Worm (Caenorhabditis elegans) whole organism, L3 larva: ENCODE data around the gene idhb-1.

ENCODE experiments used
- R02D3.7 ChIP-seq: fragments of 150-350 bp; optimal IDR thresholded peaks from 2 replicates; lab custom pipeline; 2014; ENCODE audit warnings: missing biosample characterization, missing genetic modification characterization
- ZK546.5 ChIP-seq: sonication (generic microtip); optimal IDR thresholded peaks from 2 replicates; lab custom pipeline; 2017; ENCODE audit warnings: missing biosample characterization, missing genetic modification characterization
- aly-2 ChIP-seq: fragments of 150-350 bp; optimal IDR thresholded peaks from 2 replicates; lab custom pipeline; 2014; ENCODE audit warnings: missing biosample characterization, missing genetic modification characterization
- ama-1 ChIP-seq: fragments of 150-350 bp; optimal IDR thresholded peaks from 2 replicates; lab custom pipeline; 2018
- ceh-16 ChIP-seq: sonication (generic microtip); optimal IDR thresholded peaks from 2 replicates; lab custom pipeline; 2017; ENCODE audit warnings: missing biosample characterization, missing genetic modification characterization
- ceh-28 ChIP-seq: fragments of 150-350 bp; optimal IDR thresholded peaks from 2 replicates; lab custom pipeline; 2014; ENCODE audit warnings: missing biosample characterization, missing genetic modification reagents, missing genetic modification characterization
- ceh-82 ChIP-seq: fragments of 150-350 bp; optimal IDR thresholded peaks from 2 replicates; lab custom pipeline; 2014; ENCODE audit warnings: missing biosample characterization, missing genetic modification characterization
- ceh-9 ChIP-seq: sonication (generic microtip); optimal IDR thresholded peaks from 2 replicates; lab custom pipeline; 2018; ENCODE audit warnings: missing biosample characterization, missing genetic modification characterization
- egl-27 ChIP-seq: sonication (generic microtip); optimal IDR thresholded peaks from 4 replicates; lab custom pipeline; 2017; ENCODE audit warnings: missing biosample characterization, missing genetic modification reagents, missing genetic modification characterization
- elt-1 ChIP-seq: fragments of 150-350 bp; optimal IDR thresholded peaks from 2 replicates; lab custom pipeline; 2014; ENCODE audit warnings: missing biosample characterization, missing genetic modification characterization
- elt-2 ChIP-seq: sonication (generic microtip); optimal IDR thresholded peaks from 2 replicates; lab custom pipeline; 2016; ENCODE audit warnings: missing genetic modification reagents, mild to moderate bottlenecking, missing genetic modification characterization, missing compliant biosample characterization
- eor-1 ChIP-seq, 2 experiments: fragments of 150-350 bp; optimal IDR thresholded peaks; 2 replicates each; lab custom pipeline; 2014 to 2018; ENCODE audit warnings: missing biosample characterization in 2 of 2, missing genetic modification characterization in 2 of 2
- fkh-10 ChIP-seq: sonication (generic microtip); optimal IDR thresholded peaks from 2 replicates; lab custom pipeline; 2017; ENCODE audit warnings: missing biosample characterization, missing genetic modification reagents, missing genetic modification characterization
- fkh-2 ChIP-seq: fragments of 150-350 bp; optimal IDR thresholded peaks from 2 replicates; lab custom pipeline; 2014; ENCODE audit warnings: missing biosample characterization, missing genetic modification reagents, missing genetic modification characterization
- fos-1 ChIP-seq: fragments of 150-350 bp; optimal IDR thresholded peaks from 2 replicates; lab custom pipeline; 2014; ENCODE audit warnings: missing biosample characterization, missing genetic modification characterization
- hmg-11 ChIP-seq: sonication (generic microtip); optimal IDR thresholded peaks from 2 replicates; lab custom pipeline; 2016; ENCODE audit warnings: missing genetic modification characterization, missing compliant biosample characterization
- jun-1 ChIP-seq: fragments of 150-350 bp; optimal IDR thresholded peaks from 2 replicates; lab custom pipeline; 2014; ENCODE audit warnings: missing biosample characterization, missing genetic modification reagents, missing genetic modification characterization
- lin-15B ChIP-seq: fragments of 150-350 bp; optimal IDR thresholded peaks from 2 replicates; lab custom pipeline; 2014; ENCODE audit warnings: missing biosample characterization, missing genetic modification characterization
- lin-39 ChIP-seq: fragments of 150-350 bp; optimal IDR thresholded peaks from 2 replicates; lab custom pipeline; 2018; ENCODE audit warnings: missing biosample characterization, missing genetic modification reagents, missing genetic modification characterization
- lsy-12 ChIP-seq: sonication (generic microtip); optimal IDR thresholded peaks from 2 replicates; lab custom pipeline; 2016; ENCODE audit warnings: mild to moderate bottlenecking, missing genetic modification characterization, missing compliant biosample characterization
- mdl-1 ChIP-seq: fragments of 150-350 bp; optimal IDR thresholded peaks from 2 replicates; lab custom pipeline; 2014; ENCODE audit warnings: missing biosample characterization, missing genetic modification characterization
- mml-1 ChIP-seq: fragments of 150-350 bp; sonication (generic microtip); optimal IDR thresholded peaks from 3 replicates; lab custom pipeline; 2014; ENCODE audit warnings: missing biosample characterization, missing genetic modification characterization
- nhr-12 ChIP-seq: fragments of 150-350 bp; optimal IDR thresholded peaks from 2 replicates; lab custom pipeline; 2014; ENCODE audit warnings: missing biosample characterization, missing genetic modification characterization
- nhr-23 ChIP-seq: fragments of 150-350 bp; optimal IDR thresholded peaks from 2 replicates; lab custom pipeline; 2014; ENCODE audit warnings: missing biosample characterization, missing genetic modification reagents, missing genetic modification characterization
- nhr-237 ChIP-seq: fragments of 150-350 bp; optimal IDR thresholded peaks from 2 replicates; lab custom pipeline; 2014; ENCODE audit warnings: missing biosample characterization, missing genetic modification characterization
- nhr-28 ChIP-seq: fragments of 150-350 bp; optimal IDR thresholded peaks from 2 replicates; lab custom pipeline; 2014; ENCODE audit warnings: missing biosample characterization, missing genetic modification characterization
- nhr-43 ChIP-seq: sonication (generic microtip); optimal IDR thresholded peaks from 2 replicates; lab custom pipeline; 2016; ENCODE audit warnings: mild to moderate bottlenecking, missing genetic modification characterization, missing compliant biosample characterization; ENCODE audit not compliant: poor library complexity, severe bottlenecking
- nhr-67 ChIP-seq: fragments of 150-350 bp; optimal IDR thresholded peaks from 2 replicates; lab custom pipeline; 2014; ENCODE audit warnings: missing biosample characterization, missing genetic modification characterization
- pha-4 ChIP-seq: fragments of 150-350 bp; optimal IDR thresholded peaks from 2 replicates; lab custom pipeline; 2014; ENCODE audit warnings: missing biosample characterization, missing genetic modification reagents, missing genetic modification characterization
- pqm-1 ChIP-seq: fragments of 150-350 bp; optimal IDR thresholded peaks from 2 replicates; lab custom pipeline; 2017; ENCODE audit warnings: missing biosample characterization, missing genetic modification characterization, inconsistent platforms
- sea-2 ChIP-seq: fragments of 150-350 bp; sonication (generic microtip); optimal IDR thresholded peaks from 4 replicates; lab custom pipeline; 2014; ENCODE audit warnings: missing biosample characterization, missing genetic modification reagents, missing genetic modification characterization
- skn-1 ChIP-seq: fragments of 150-350 bp; optimal IDR thresholded peaks from 2 replicates; lab custom pipeline; 2014; ENCODE audit warnings: missing biosample characterization, missing genetic modification characterization
- snpc-4 ChIP-seq: fragments of 150-350 bp; optimal IDR thresholded peaks from 2 replicates; lab custom pipeline; 2014; ENCODE audit warnings: missing biosample characterization, missing genetic modification characterization
- tbx-2 ChIP-seq: sonication (generic microtip); optimal IDR thresholded peaks from 2 replicates; lab custom pipeline; 2016; ENCODE audit warnings: mild to moderate bottlenecking, missing genetic modification characterization, missing compliant biosample characterization
- unc-39 ChIP-seq: sonication (generic microtip); optimal IDR thresholded peaks from 4 replicates; lab custom pipeline; 2017; ENCODE audit warnings: missing biosample characterization, missing genetic modification characterization
- zag-1 ChIP-seq: fragments of 150-350 bp; optimal IDR thresholded peaks from 2 replicates; lab custom pipeline; 2014; ENCODE audit warnings: missing biosample characterization, missing genetic modification characterization
- ztf-4 ChIP-seq: fragments of 150-350 bp; optimal IDR thresholded peaks from 2 replicates; lab custom pipeline; 2014; ENCODE audit warnings: missing biosample characterization, missing genetic modification characterization

The idhb-1 gene

ce11 chrX:14165156-14165555, 8.7 kb downstream of the idhb-1 start:
- TF ChIP-seq nhr-23 (no peak), lin-39 (tag; lab: Kevin White, UChicago) (no peak), elt-1 (tag; lab: Kevin White, UChicago) (no peak), fkh-10 (no peak), nhr-237 (tag; lab: Kevin White, UChicago) (no peak), tbx-2 (tag; lab: Kevin White, UChicago) (no peak), hmg-11 (tag; lab: Kevin White, UChicago) (no peak), jun-1 (no peak), nhr-12 (tag; lab: Kevin White, UChicago) (no peak), skn-1 (no peak), R02D3.7 (tag; lab: Kevin White, UChicago) (no peak), ceh-82 (tag; lab: Kevin White, UChicago) (no peak), fos-1 (tag; lab: Kevin White, UChicago) (no peak), mdl-1 (tag; lab: Kevin White, UChicago) (no peak), pha-4 (tag; lab: Kevin White, UChicago) (no peak), snpc-4 (no peak), zag-1 (tag; lab: Kevin White, UChicago) (no peak), ZK546.5 (tag; lab: Kevin White, UChicago) (no peak), pqm-1 (tag; lab: Kevin White, UChicago) (no peak), fkh-2 (tag; lab: Kevin White, UChicago) (no peak)

- TF ChIP-seq fkh-10 = no peak
- TF ChIP-seq ama-1 (lab: Kevin White, UChicago) = peak; percentile 7
- no peak for TF ChIP-seq R02D3.7 (tag; lab: Kevin White, UChicago)
- TF ChIP-seq mml-1 (tag; lab: Kevin White, UChicago) = no peak
- no peak for TF ChIP-seq zag-1 (tag; lab: Kevin White, UChicago)
- no peak for TF ChIP-seq lin-39 (tag; lab: Kevin White, UChicago)
- no peak for TF ChIP-seq skn-1
- no peak for TF ChIP-seq eor-1 (tag; optimal IDR thresholded peaks at IDR 0.05; lab: Kevin White, UChicago)
- peak; percentile 1 for TF ChIP-seq elt-2
- TF ChIP-seq aly-2 = no peak
- TF ChIP-seq egl-27 (tag; lab: Kevin White, UChicago) = no peak
- TF ChIP-seq ceh-9 = no peak
- no peak for TF ChIP-seq lsy-12 (tag; lab: Kevin White, UChicago)
- no peak for TF ChIP-seq nhr-28 (tag; lab: Kevin White, UChicago)
- TF ChIP-seq nhr-43 (tag; lab: Kevin White, UChicago) = peak; percentile 36
- no peak for TF ChIP-seq pha-4 (tag; lab: Kevin White, UChicago)
Observed at ce11 chrX:14164234-14164633, 9.6 kb downstream of the idhb-1 start, which contains the start of gene vha-20. Gene vha-20 (minus strand): TSS chrX:14164506.

ce11 chrX:14161684-14162347, 12.0 kb downstream of the idhb-1 start, which contains the start of gene lgc-25:
Gene lgc-25 (minus strand): TSS chrX:14161734.
- no peak for TF ChIP-seq egl-27 (tag; lab: Kevin White, UChicago)
- TF ChIP-seq lin-39 (tag; lab: Kevin White, UChicago) = no peak
- TF ChIP-seq ceh-16 (tag; lab: Kevin White, UChicago) = no peak
- TF ChIP-seq fkh-10 = no peak
- peak; percentile 56 for TF ChIP-seq elt-2
- TF ChIP-seq unc-39 (tag; lab: Kevin White, UChicago) = no peak
- TF ChIP-seq snpc-4 = no peak
- TF ChIP-seq ceh-82 (tag; lab: Kevin White, UChicago) = no peak
- TF ChIP-seq ztf-4 (tag; lab: Kevin White, UChicago) = no peak
- peak; percentile 29 for TF ChIP-seq nhr-43 (tag; lab: Kevin White, UChicago)
- TF ChIP-seq zag-1 (tag; lab: Kevin White, UChicago) = no peak
- TF ChIP-seq jun-1 = no peak
- peak; percentile 88 for TF ChIP-seq pqm-1 (tag; lab: Kevin White, UChicago)
- TF ChIP-seq nhr-67 (tag; lab: Kevin White, UChicago) = no peak
- no peak for TF ChIP-seq nhr-237 (tag; lab: Kevin White, UChicago)
- TF ChIP-seq nhr-12 (tag; lab: Kevin White, UChicago) = no peak
- TF ChIP-seq sea-2 = no peak
- peak; percentile 47 for TF ChIP-seq ceh-28
- TF ChIP-seq fos-1 (tag; lab: Kevin White, UChicago) = no peak
- no peak for TF ChIP-seq nhr-23
- TF ChIP-seq lin-15B (tag; lab: Kevin White, UChicago) = no peak
- TF ChIP-seq, all 47 proteins: peak for 4
